Fruit fly (Drosophila melanogaster) whole organism, embryonic: ENCODE results near the gene Paics.

Source experiments
- Antp ChIP-seq: fragments of 200-800 bp; sonication (Bioruptor generic); optimal IDR thresholded peaks from 3 replicates; lab custom pipeline; 2016; ENCODE audit warnings: missing biosample characterization, missing genetic modification characterization
- Atf3 ChIP-seq: fragments of 200-800 bp; sonication (Bioruptor generic); optimal IDR thresholded peaks from 3 replicates; lab custom pipeline; 2016; ENCODE audit warnings: missing biosample characterization, missing genetic modification characterization
- CG10274 ChIP-seq: fragments of 200-800 bp; sonication (Bioruptor generic); optimal IDR thresholded peaks from 3 replicates; lab custom pipeline; 2017; ENCODE audit warnings: missing biosample characterization, mild to moderate bottlenecking, missing genetic modification characterization
- CG10462 ChIP-seq: fragments of 200-800 bp; sonication (Bioruptor generic); optimal IDR thresholded peaks from 2 replicates; lab custom pipeline; 2016; ENCODE audit warnings: missing biosample characterization, missing genetic modification characterization
- CG11085 ChIP-seq: fragments of 200-800 bp; sonication (Bioruptor generic); IDR thresholded peaks from 2 replicates; pipeline ENCODE4 v1.3.6; 2022; ENCODE audit warnings: missing biosample characterization, missing genetic modification characterization
- CG11247 ChIP-seq: fragments of 200-800 bp; sonication (Bioruptor generic); IDR thresholded peaks from 2 replicates; pipeline ENCODE4 v1.3.6; 2022; ENCODE audit warnings: missing biosample characterization, missing genetic modification characterization
- CG12299 ChIP-seq: fragments of 200-800 bp; sonication (Bioruptor generic); optimal IDR thresholded peaks from 2 replicates; lab custom pipeline; 2018; ENCODE audit warnings: missing biosample characterization, mild to moderate bottlenecking, missing genetic modification characterization
- CG13296 ChIP-seq: fragments of 200-800 bp; sonication (Bioruptor generic); optimal IDR thresholded peaks from 3 replicates; lab custom pipeline; 2018; ENCODE audit warnings: missing biosample characterization, mild to moderate bottlenecking, missing genetic modification characterization
- CG14860 ChIP-seq: fragments of 200-800 bp; sonication (Bioruptor generic); IDR thresholded peaks from 3 replicates; pipeline ENCODE4 v1.3.6; 2022; ENCODE audit warnings: missing biosample characterization, missing genetic modification characterization; ENCODE audit not compliant: partially characterized antibody
- CG17612 ChIP-seq: fragments of 200-800 bp; sonication (Bioruptor generic); IDR thresholded peaks from 2 replicates; pipeline ENCODE4 v1.3.6; 2022; ENCODE audit warnings: missing biosample characterization, missing genetic modification characterization
- CG17829 ChIP-seq: fragments of 200-800 bp; optimal IDR thresholded peaks from 2 replicates; lab custom pipeline; 2019; ENCODE audit warnings: missing biosample characterization, mild to moderate bottlenecking, missing genetic modification characterization, moderate library complexity
- CG30403 ChIP-seq: fragments of 200-800 bp; sonication (Bioruptor generic); optimal IDR thresholded peaks from 3 replicates; lab custom pipeline; 2016; ENCODE audit warnings: missing biosample characterization, missing genetic modification characterization
- CG4328 ChIP-seq: fragments of 200-800 bp; sonication (Bioruptor generic); optimal IDR thresholded peaks from 3 replicates; lab custom pipeline; 2017; ENCODE audit warnings: missing biosample characterization, missing genetic modification reagents, missing genetic modification characterization
- CG7357 ChIP-seq: fragments of 200-800 bp; sonication (Bioruptor generic); IDR thresholded peaks from 3 replicates; pipeline ENCODE4 v1.3.6; 2022; ENCODE audit warnings: missing biosample characterization, missing genetic modification characterization
- CG7372 ChIP-seq: fragments of 200-800 bp; sonication (Bioruptor generic); IDR thresholded peaks from 2 replicates; pipeline ENCODE4 v1.3.6; 2022; ENCODE audit warnings: missing biosample characterization, missing genetic modification characterization
- CG7928 ChIP-seq: fragments of 200-800 bp; sonication (Bioruptor generic); optimal IDR thresholded peaks from 2 replicates; lab custom pipeline; 2017; ENCODE audit warnings: missing biosample characterization, mild to moderate bottlenecking, missing genetic modification characterization
- CG8924 ChIP-seq: fragments of 200-800 bp; optimal IDR thresholded peaks from 3 replicates; lab custom pipeline; 2019; ENCODE audit warnings: missing biosample characterization, mild to moderate bottlenecking, missing genetic modification characterization, moderate library complexity
- CG9727 ChIP-seq: fragments of 200-800 bp; sonication (Bioruptor generic); optimal IDR thresholded peaks from 3 replicates; lab custom pipeline; 2017; ENCODE audit warnings: missing biosample characterization, mild to moderate bottlenecking, missing genetic modification characterization
- Dp ChIP-seq: fragments of 200-800 bp; sonication (Bioruptor generic); optimal IDR thresholded peaks from 2 replicates; lab custom pipeline; 2018; ENCODE audit warnings: missing biosample characterization, mild to moderate bottlenecking, missing genetic modification characterization, moderate library complexity
- ERR ChIP-seq: fragments of 200-800 bp; sonication (Bioruptor generic); optimal IDR thresholded peaks from 2 replicates; lab custom pipeline; 2016; ENCODE audit warnings: missing biosample characterization, missing genetic modification characterization
- Fer1 ChIP-seq: fragments of 200-800 bp; sonication (Bioruptor generic); optimal IDR thresholded peaks from 2 replicates; lab custom pipeline; 2017; ENCODE audit warnings: missing biosample characterization, mild to moderate bottlenecking, missing genetic modification characterization
- Gug ChIP-seq: fragments of 200-800 bp; sonication (Bioruptor generic); IDR thresholded peaks from 4 replicates; pipeline ENCODE4 v1.3.6; 2022; ENCODE audit warnings: missing biosample characterization, missing genetic modification characterization
- Hey ChIP-seq: fragments of 200-800 bp; sonication (Bioruptor generic); optimal IDR thresholded peaks from 3 replicates; lab custom pipeline; 2018; ENCODE audit warnings: missing biosample characterization, mild to moderate bottlenecking, missing genetic modification characterization
- Hr51 ChIP-seq, 2 experiments: fragments of 200-800 bp; sonication (Bioruptor generic); optimal IDR thresholded peaks; 2 replicates in 1 of 2; 3 replicates in 1 of 2; lab custom pipeline; 2016 to 2018; ENCODE audit warnings: missing biosample characterization in 2 of 2, missing genetic modification characterization in 2 of 2, mild to moderate bottlenecking in 1 of 2, moderate library complexity in 1 of 2
- Lim3 ChIP-seq: fragments of 200-800 bp; sonication (Bioruptor generic); IDR thresholded peaks from 2 replicates; pipeline ENCODE4 v1.3.6; 2022; ENCODE audit warnings: missing biosample characterization, missing genetic modification characterization
- Nf-YB ChIP-seq: fragments of 200-800 bp; sonication (Bioruptor generic); optimal IDR thresholded peaks from 3 replicates; lab custom pipeline; 2019; ENCODE audit warnings: missing biosample characterization, mild to moderate bottlenecking, missing genetic modification characterization, moderate library complexity
- Rx ChIP-seq: fragments of 200-800 bp; sonication (Bioruptor generic); IDR thresholded peaks from 2 replicates; pipeline ENCODE4 v1.3.6; 2022; ENCODE audit warnings: missing biosample characterization, missing genetic modification characterization
- Six4 ChIP-seq: fragments of 200-800 bp; sonication (Bioruptor generic); optimal IDR thresholded peaks from 2 replicates; lab custom pipeline; 2016; ENCODE audit warnings: missing biosample characterization, missing genetic modification characterization
- Tbp ChIP-seq: fragments of >200 bp; optimal IDR thresholded peaks from 2 replicates; lab custom pipeline; 2018; ENCODE audit warnings: missing biosample characterization, missing genetic modification characterization
- Xbp1 ChIP-seq: fragments of 200-800 bp; sonication (Bioruptor generic); optimal IDR thresholded peaks from 3 replicates; lab custom pipeline; 2016; ENCODE audit warnings: missing biosample characterization, mild to moderate bottlenecking, missing genetic modification characterization
- abd-A ChIP-seq: fragments of 200-800 bp; sonication (Bioruptor generic); optimal IDR thresholded peaks from 3 replicates; lab custom pipeline; 2019; ENCODE audit warnings: missing biosample characterization, mild to moderate bottlenecking, missing genetic modification characterization, moderate library complexity
- cas ChIP-seq: fragments of 200-800 bp; sonication (Bioruptor generic); IDR thresholded peaks from 2 replicates; pipeline ENCODE4 v1.3.6; 2022; ENCODE audit warnings: missing biosample characterization, missing genetic modification characterization
- chm ChIP-seq: fragments of 200-800 bp; sonication (Bioruptor generic); IDR thresholded peaks from 2 replicates; pipeline ENCODE4 v1.3.6; 2022; ENCODE audit warnings: missing biosample characterization, missing genetic modification characterization
- crc ChIP-seq: fragments of 200-800 bp; sonication (Bioruptor generic); optimal IDR thresholded peaks from 2 replicates; lab custom pipeline; 2016; ENCODE audit warnings: missing biosample characterization, missing genetic modification characterization
- dan ChIP-seq: fragments of 200-800 bp; sonication (Bioruptor generic); IDR thresholded peaks from 2 replicates; pipeline ENCODE4 v1.3.6; 2022; ENCODE audit warnings: missing biosample characterization, missing genetic modification characterization
- dysf ChIP-seq: fragments of 200-800 bp; sonication (Bioruptor generic); IDR thresholded peaks from 3 replicates; pipeline ENCODE4 v1.3.6; 2022; ENCODE audit warnings: missing biosample characterization, missing genetic modification characterization
- ftz-f1 ChIP-seq: fragments of 200-800 bp; sonication (Bioruptor generic); optimal IDR thresholded peaks from 2 replicates; lab custom pipeline; 2016; ENCODE audit warnings: missing biosample characterization, missing genetic modification characterization
- gfzf ChIP-seq: fragments of 200-800 bp; sonication (Bioruptor generic); optimal IDR thresholded peaks from 2 replicates; lab custom pipeline; 2016; ENCODE audit warnings: missing biosample characterization, mild to moderate bottlenecking, missing genetic modification characterization, moderate library complexity
- grn ChIP-seq: fragments of 200-800 bp; sonication (Bioruptor generic); optimal IDR thresholded peaks from 3 replicates; lab custom pipeline; 2017; ENCODE audit warnings: missing biosample characterization, missing genetic modification characterization
- lov ChIP-seq, 2 experiments: fragments of 200-800 bp in 1 of 2; fragments of >200 bp in 1 of 2; sonication (Bioruptor generic) in 1 of 2; IDR thresholded peaks in 1 of 2; optimal IDR thresholded peaks in 1 of 2; 2 replicates in 1 of 2; 3 replicates in 1 of 2; pipeline versions ENCODE4 v1.3.6 to Lab custom; 2017 to 2022; ENCODE audit warnings: missing biosample characterization in 1 of 2, missing genetic modification characterization in 1 of 2
- mam ChIP-seq: fragments of 200-800 bp; sonication (Bioruptor generic); optimal IDR thresholded peaks from 3 replicates; lab custom pipeline; 2016; ENCODE audit warnings: missing biosample characterization, missing genetic modification characterization
- pum ChIP-seq: fragments of 200-800 bp; sonication (Bioruptor generic); optimal IDR thresholded peaks from 2 replicates; lab custom pipeline; 2016; ENCODE audit warnings: missing biosample characterization, missing genetic modification characterization
- ro ChIP-seq: fragments of 200-800 bp; sonication (Bioruptor generic); IDR thresholded peaks from 2 replicates; pipeline ENCODE4 v1.3.6; 2022; ENCODE audit warnings: missing biosample characterization, missing genetic modification characterization
- schlank ChIP-seq: fragments of 200-800 bp; sonication (Bioruptor generic); optimal IDR thresholded peaks from 2 replicates; lab custom pipeline; 2018; ENCODE audit warnings: missing biosample characterization, mild to moderate bottlenecking, missing genetic modification characterization
- seq ChIP-seq: fragments of 200-800 bp; sonication (Bioruptor generic); IDR thresholded peaks from 2 replicates; pipeline ENCODE4 v1.3.6; 2022; ENCODE audit warnings: missing biosample characterization, missing genetic modification characterization
- slbo ChIP-seq: fragments of 200-800 bp; sonication (Bioruptor generic); IDR thresholded peaks from 2 replicates; pipeline ENCODE4 v1.3.6; 2022; ENCODE audit warnings: missing biosample characterization, missing genetic modification characterization
- sna ChIP-seq: fragments of 200-800 bp; sonication (Bioruptor generic); IDR thresholded peaks from 2 replicates; pipeline ENCODE4 v1.3.6; 2022; ENCODE audit warnings: missing biosample characterization, missing genetic modification characterization; ENCODE audit not compliant: partially characterized antibody
- sqz ChIP-seq: fragments of 200-800 bp; sonication (Bioruptor generic); optimal IDR thresholded peaks from 3 replicates; lab custom pipeline; 2018; ENCODE audit warnings: missing biosample characterization, mild to moderate bottlenecking, missing genetic modification characterization
- sr ChIP-seq: fragments of 200-800 bp; sonication (Bioruptor generic); IDR thresholded peaks from 3 replicates; pipeline ENCODE4 v1.3.6; 2022; ENCODE audit warnings: missing biosample characterization, missing genetic modification characterization
- trh ChIP-seq: fragments of 200-800 bp; sonication (Bioruptor generic); optimal IDR thresholded peaks from 2 replicates; lab custom pipeline; 2016; ENCODE audit warnings: missing biosample characterization, missing genetic modification characterization
- zen ChIP-seq: fragments of 200-800 bp; sonication (Bioruptor generic); optimal IDR thresholded peaks from 3 replicates; lab custom pipeline; 2018; ENCODE audit warnings: missing biosample characterization, mild to moderate bottlenecking, missing genetic modification characterization, moderate library complexity

Gene Paics

dm6 chrX:12737057-12737734, 23.2 kb downstream of the Paics start (continued):
- TF ChIP-seq dan (GFP tag; lab: Robert Waterston, UW) (no peak), crc (GFP tag; lab: Kevin White, UChicago) (no peak), trh (GFP tag; lab: Kevin White, UChicago) (no peak), CG11085 (GFP tag; lab: Robert Waterston, UW) (no peak), lov (optimal IDR thresholded peaks at IDR 0.05; lab: Kevin White, UChicago) (no peak), lov (GFP tag; IDR thresholded peaks at IDR 0.05; lab: Robert Waterston, UW) (0 out of 3 replicates have a peak, but pooled peaks have one; percentile 47), CG7357 (GFP tag; lab: Robert Waterston, UW) (no peak), CG10274 (no peak), sna (GFP tag; lab: Robert Waterston, UW) (no peak), Gug (GFP tag; lab: Robert Waterston, UW) (no peak), CG8924 (tag; lab: Kevin White, UChicago) (peak; percentile 32), CG7928 (GFP tag; lab: Kevin White, UChicago) (no peak), CG30403 (no peak), sr (GFP tag; lab: Robert Waterston, UW) (peak; percentile 39; the same call in 1 of the 3 replicates), CG11247 (GFP tag; lab: Robert Waterston, UW) (no peak), chm (GFP tag; lab: Robert Waterston, UW) (peak; percentile 41), Atf3 (no peak), seq (GFP tag; lab: Robert Waterston, UW) (no peak), CG13296 (no peak), CG17612 (GFP tag; lab: Robert Waterston, UW) (no peak), Rx (GFP tag; lab: Robert Waterston, UW) (no peak), gfzf (GFP tag; lab: Kevin White, UChicago) (no peak), mam (GFP tag; lab: Kevin White, UChicago) (no peak), CG14860 (GFP tag; lab: Robert Waterston, UW) (no peak), Six4 (GFP tag; lab: Kevin White, UChicago) (no peak), Fer1 (no peak), Antp (GFP tag; lab: Kevin White, UChicago) (no peak), Hr51 (GFP tag; optimal IDR thresholded peaks at IDR 0.05; lab: Kevin White, UChicago) (no peak), Lim3 (GFP tag; lab: Robert Waterston, UW) (no peak), Dp (GFP tag; lab: Kevin White, UChicago) (no peak), CG9727 (peak; percentile 17), Nf-YB (GFP tag; lab: Kevin White, UChicago) (no peak), CG17829 (tag; lab: Kevin White, UChicago) (no peak), ro (no peak), Tbp (no peak), cas (no peak), ERR (GFP tag; lab: Kevin White, UChicago) (no peak), sqz (GFP tag; lab: Kevin White, UChicago) (peak; percentile 84), Xbp1 (GFP tag; lab: Kevin White, UChicago) (no peak), schlank (tag; lab: Kevin White, UChicago) (no peak), CG12299 (tag; lab: Kevin White, UChicago) (no peak), zen (tag; lab: Kevin White, UChicago) (no peak), slbo (no peak), CG10462 (GFP tag; lab: Kevin White, UChicago) (no peak), CG7372 (GFP tag; lab: Robert Waterston, UW) (no peak), Hey (tag; lab: Kevin White, UChicago) (no peak), pum (GFP tag; lab: Kevin White, UChicago) (no peak), dysf (no peak), grn (peak; percentile 42), CG4328 (GFP tag; lab: Kevin White, UChicago) (no peak), abd-A (tag; lab: Kevin White, UChicago) (peak; percentile 98), ftz-f1 (GFP tag; lab: Kevin White, UChicago) (peak; percentile 26)
